Fruit fly (Drosophila melanogaster): Measurements from ENCODE around the gene AP-2mu.

DNA sequence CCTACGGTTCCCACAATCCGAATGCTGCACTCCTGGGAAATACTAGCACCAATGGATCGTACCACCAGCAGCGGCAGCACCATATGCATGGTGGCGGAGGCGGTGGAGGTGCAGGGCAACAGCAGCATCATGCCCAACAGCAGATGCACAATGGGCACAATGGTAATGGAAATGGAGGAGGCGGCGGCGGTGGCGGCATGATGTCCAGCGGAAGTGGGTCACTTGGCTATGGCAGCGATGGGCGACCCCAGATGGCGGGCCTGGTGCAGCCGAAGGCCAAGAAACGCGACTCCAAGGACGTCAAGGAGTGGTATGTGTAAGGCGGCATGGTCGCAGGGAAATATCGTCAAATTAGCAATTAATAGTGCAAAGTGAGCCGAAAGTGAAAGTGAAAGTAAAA lies 21.3 kb downstream of the AP-2mu start:
- TF ChIP-seq CTCF (optimal IDR thresholded peaks at IDR 0.05) (no peak), CG8478 (optimal IDR thresholded peaks at IDR 0.05) (no peak)
